Worm (Caenorhabditis elegans): Measurements from ENCODE around the gene Y54G11A.7.
A peak's percentile ranks its signal among the peaks of the same experiment; 100 is the strongest.

Gene Y54G11A.7

ce11 chrII:14269839-14270238, 27.3 kb upstream of the Y54G11A.7 start:
- TF ChIP-seq lin-39 (tag; optimal IDR thresholded peaks at IDR 0.05) (no peak), ceh-28 (tag; optimal IDR thresholded peaks at IDR 0.05) (no peak), unc-62 (GFP tag; optimal IDR thresholded peaks at IDR 0.05 in 1 of 2) (no peak), unc-62 (tag; optimal IDR thresholded peaks at IDR 0.05) (no peak), Y75B8A.6 (GFP tag; IDR thresholded peaks at IDR 0.05) (no peak), madf-9 (GFP tag; conservative IDR thresholded peaks at IDR 0.05) (no peak), egl-27 (tag; optimal IDR thresholded peaks at IDR 0.05) (no peak), tra-1 (GFP tag; IDR thresholded peaks at IDR 0.05) (no peak), nhr-28 (tag; optimal IDR thresholded peaks at IDR 0.05) (no peak), dmd-8 (GFP tag; IDR thresholded peaks at IDR 0.05) (no peak), Y105C5A.15 (GFP tag; IDR thresholded peaks at IDR 0.05) (no peak), nhr-111 (GFP tag; optimal IDR thresholded peaks at IDR 0.05) (no peak), vab-7 (GFP tag; IDR thresholded peaks at IDR 0.05) (no peak), nhr-48 (tag; optimal IDR thresholded peaks at IDR 0.05) (no peak), lin-13 (GFP tag; optimal IDR thresholded peaks at IDR 0.05) (no peak), tag-97 (GFP tag; IDR thresholded peaks at IDR 0.05) (no peak), hlh-11 (tag; optimal IDR thresholded peaks at IDR 0.05) (no peak), R02D3.7 (tag; optimal IDR thresholded peaks at IDR 0.05) (no peak), hif-1 (tag; optimal IDR thresholded peaks at IDR 0.05) (no peak), arid-1 (GFP tag; conservative IDR thresholded peaks at IDR 0.05) (no peak), mes-2 (tag; optimal IDR thresholded peaks at IDR 0.05; ENCODE audit: poor library complexity, severe bottlenecking) (no peak)

ce11 chrII:14275045-14275444, 22.1 kb upstream of the Y54G11A.7 start:
- TF ChIP-seq nhr-42 (GFP tag; IDR thresholded peaks at IDR 0.05) (peak; percentile 71; the same call in 1 of the 2 replicates), set-16 (GFP tag; IDR thresholded peaks at IDR 0.05) (0 out of 2 replicates have a peak, but pooled peaks have one; percentile 10)

- no peak for TF ChIP-seq dmd-6 (GFP tag; IDR thresholded peaks at IDR 0.05)
- TF ChIP-seq ceh-32 (tag; optimal IDR thresholded peaks at IDR 0.05; ENCODE audit: poor library complexity) = no peak
- no peak for TF ChIP-seq ceh-20 (GFP tag; IDR thresholded peaks at IDR 0.05)
- no peak for TF ChIP-seq snpc-1.2 (GFP tag; IDR thresholded peaks at IDR 0.05)
- TF ChIP-seq attf-4 (tag; optimal IDR thresholded peaks at IDR 0.05) = no peak
Measured at ce11 chrII:14276409-14276808, 20.7 kb upstream of the Y54G11A.7 start, which contains the start of gene Y54G11A.3. Gene Y54G11A.3 (plus strand): TSS chrII:14276621.

- no peak for TF ChIP-seq egl-27 (tag; optimal IDR thresholded peaks at IDR 0.05)
- TF ChIP-seq mdt-29 (GFP tag; IDR thresholded peaks at IDR 0.05) = no peak
- TF ChIP-seq rbr-2 (tag; optimal IDR thresholded peaks at IDR 0.05) = no peak
Measured at ce11 chrII:14287277-14287676, 9.8 kb upstream of the Y54G11A.7 start, which contains the start of gene srh-41. Gene srh-41 (minus strand): TSS chrII:14287377.

ce11 chrII:14288968-14289367, 8.1 kb upstream of the Y54G11A.7 start, which contains the start of gene srh-42:
Gene srh-42 (minus strand): TSS chrII:14289068.
- TF ChIP-seq saeg-2 (GFP tag; IDR thresholded peaks at IDR 0.05) = no peak
- TF ChIP-seq duxl-1 (tag; optimal IDR thresholded peaks at IDR 0.05; ENCODE audit: poor library complexity) = no peak
- no peak for TF ChIP-seq attf-4 (tag; optimal IDR thresholded peaks at IDR 0.05)
- no peak for TF ChIP-seq hlh-30 (tag; optimal IDR thresholded peaks at IDR 0.05; ENCODE audit: insufficient read depth)
- TF ChIP-seq daf-8 (GFP tag; IDR thresholded peaks at IDR 0.05) = no peak
- no peak for TF ChIP-seq F44E2.7 (GFP tag; IDR thresholded peaks at IDR 0.05)
- no peak for TF ChIP-seq aha-1 (tag)
- no peak for TF ChIP-seq R02D3.7 (tag; optimal IDR thresholded peaks at IDR 0.05)
- TF ChIP-seq nhr-28 (tag; optimal IDR thresholded peaks at IDR 0.05) = no peak
- no peak for TF ChIP-seq ceh-44 (GFP tag; IDR thresholded peaks at IDR 0.05)
- TF ChIP-seq D1046.2 (GFP tag; IDR thresholded peaks at IDR 0.05) = no peak
- no peak for TF ChIP-seq hlh-11 (tag; optimal IDR thresholded peaks at IDR 0.05)
- no peak for TF ChIP-seq jun-1 (tag; optimal IDR thresholded peaks at IDR 0.05)
- TF ChIP-seq mes-2 (tag; optimal IDR thresholded peaks at IDR 0.05; ENCODE audit: poor library complexity, severe bottlenecking) = no peak
- no peak for TF ChIP-seq Y48G9A.11 (GFP tag; IDR thresholded peaks at IDR 0.05)
- TF ChIP-seq ctbp-1 (GFP tag; IDR thresholded peaks at IDR 0.05) = no peak
- no peak for TF ChIP-seq aly-2 (tag; optimal IDR thresholded peaks at IDR 0.05)
- TF ChIP-seq daf-19 (GFP tag; conservative IDR thresholded peaks at IDR 0.05) = no peak
